Fruit fly (Drosophila melanogaster) whole organism, pupa: ENCODE results near the gene CG12522.

ENCODE experiments used
- CG14655 ChIP-seq: fragments of 200-800 bp; sonication (Bioruptor generic); optimal IDR thresholded peaks from 3 replicates; lab custom pipeline; 2017; ENCODE audit warnings: mild to moderate bottlenecking, missing biosample characterization, missing genetic modification reagents, missing genetic modification characterization
- Ets98B ChIP-seq: fragments of 200-800 bp; sonication (Bioruptor generic); IDR thresholded peaks from 2 replicates; pipeline ENCODE4 v1.3.6; 2022; ENCODE audit warnings: missing biosample characterization, missing genetic modification characterization
- Pif1B ChIP-seq: fragments of 200-800 bp; sonication (Bioruptor generic); optimal IDR thresholded peaks from 3 replicates; lab custom pipeline; 2016; ENCODE audit warnings: missing biosample characterization, missing genetic modification characterization

DNA sequence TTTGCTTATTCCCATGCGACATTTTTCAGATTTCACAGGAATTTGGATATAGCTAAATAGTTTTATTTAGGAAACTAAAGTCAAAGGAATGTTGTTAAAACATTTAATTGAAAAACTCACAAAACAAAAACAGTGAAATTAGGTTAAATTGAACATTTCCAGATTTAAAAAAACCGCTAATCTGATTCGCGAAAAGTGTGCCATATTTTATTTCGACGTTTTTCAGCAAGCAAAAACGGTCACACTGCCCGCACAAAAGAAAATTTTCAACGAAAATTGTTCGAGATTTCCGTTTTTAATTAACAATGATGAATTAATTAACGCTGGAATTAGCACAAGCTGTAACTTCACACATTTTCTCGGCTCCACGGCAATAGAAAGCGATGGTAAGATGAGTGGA is 1.4 kb downstream of the CG12522 start, which contains the start of the genes CG34012 and emei:
- TF ChIP-seq Pif1B (GFP tag; lab: Kevin White, UChicago), result no peak
- TF ChIP-seq CG14655 (GFP tag; lab: Kevin White, UChicago), result no peak
- TF ChIP-seq Ets98B (GFP tag; lab: Robert Waterston, UW), result no peak
